Fruit fly (Drosophila melanogaster) whole organism, adult: ENCODE data around the gene CG3104.
A peak's percentile ranks its signal among the peaks of the same experiment; 100 is the strongest.

Experiments used
- CG11617 ChIP-seq: fragments of 200-800 bp; sonication (Bioruptor generic); optimal IDR thresholded peaks from 2 replicates; lab custom pipeline; 2017; ENCODE audit warnings: mild to moderate bottlenecking, missing biosample characterization, missing genetic modification reagents, missing genetic modification characterization
- CG12768 ChIP-seq: fragments of 200-800 bp; sonication (Bioruptor generic); optimal IDR thresholded peaks from 2 replicates; lab custom pipeline; 2017; ENCODE audit warnings: missing biosample characterization, missing genetic modification characterization, mild to moderate bottlenecking, moderate library complexity, missing genetic modification reagents
- CG14711 ChIP-seq: fragments of 200-800 bp; sonication (Bioruptor generic); optimal IDR thresholded peaks from 2 replicates; lab custom pipeline; 2018; ENCODE audit warnings: missing biosample characterization, mild to moderate bottlenecking, missing genetic modification characterization, moderate library complexity
- CG1620 ChIP-seq: fragments of 200-800 bp; sonication (Bioruptor generic); optimal IDR thresholded peaks from 2 replicates; lab custom pipeline; 2016; ENCODE audit warnings: missing biosample characterization, missing genetic modification characterization
- CG33017 ChIP-seq: fragments of 200-800 bp; sonication (Bioruptor generic); optimal IDR thresholded peaks from 2 replicates; lab custom pipeline; 2018; ENCODE audit warnings: missing biosample characterization, mild to moderate bottlenecking, missing genetic modification characterization, moderate library complexity
- CG5204 ChIP-seq: fragments of 200-800 bp; sonication (Bioruptor generic); optimal IDR thresholded peaks from 2 replicates; lab custom pipeline; 2016; ENCODE audit warnings: missing biosample characterization, missing genetic modification characterization
- CG7045 ChIP-seq: fragments of 200-800 bp; sonication (Bioruptor generic); optimal IDR thresholded peaks from 2 replicates; lab custom pipeline; 2017; ENCODE audit warnings: missing biosample characterization, mild to moderate bottlenecking, missing genetic modification characterization
- CG7101 ChIP-seq: fragments of 200-800 bp; sonication (Bioruptor generic); optimal IDR thresholded peaks from 2 replicates; lab custom pipeline; 2018; ENCODE audit warnings: missing biosample characterization, mild to moderate bottlenecking, missing genetic modification characterization, moderate library complexity
- Clk ChIP-seq: fragments of 200-800 bp; sonication (Bioruptor generic); optimal IDR thresholded peaks from 2 replicates; lab custom pipeline; 2017; ENCODE audit warnings: missing biosample characterization, missing genetic modification characterization
- Crg-1 ChIP-seq: fragments of 200-800 bp; sonication (Bioruptor generic); optimal IDR thresholded peaks from 2 replicates; lab custom pipeline; 2016; ENCODE audit warnings: missing biosample characterization, missing genetic modification characterization
- Hr96 ChIP-seq: fragments of 200-800 bp; sonication (Bioruptor generic); optimal IDR thresholded peaks from 2 replicates; lab custom pipeline; 2016; ENCODE audit warnings: missing biosample characterization, missing genetic modification characterization
- Mnt ChIP-seq: fragments of 200-800 bp; sonication (Bioruptor generic); optimal IDR thresholded peaks from 2 replicates; lab custom pipeline; 2016; ENCODE audit warnings: missing biosample characterization, mild to moderate bottlenecking, missing genetic modification characterization
- bab1 ChIP-seq: fragments of 200-800 bp; sonication (Bioruptor generic); optimal IDR thresholded peaks from 3 replicates; lab custom pipeline; 2019; ENCODE audit warnings: missing biosample characterization, mild to moderate bottlenecking, missing genetic modification characterization, moderate library complexity
- cic ChIP-seq: fragments of 200-800 bp; sonication (Bioruptor generic); optimal IDR thresholded peaks from 2 replicates; lab custom pipeline; 2017; ENCODE audit warnings: missing biosample characterization, mild to moderate bottlenecking, missing genetic modification characterization, moderate library complexity
- cnc ChIP-seq, 2 experiments: fragments of >200 bp; optimal IDR thresholded peaks; 2 replicates each; lab custom pipeline; 2017
- kay ChIP-seq: fragments of 200-800 bp; sonication (Bioruptor generic); peaks from one replicate; lab custom pipeline; 2016; ENCODE audit warnings: missing biosample characterization, missing genetic modification characterization, borderline replicate concordance
- ovo ChIP-seq: fragments of 200-800 bp; sonication (Bioruptor generic); optimal IDR thresholded peaks from 2 replicates; lab custom pipeline; 2016; ENCODE audit warnings: missing biosample characterization, missing genetic modification characterization
- pad ChIP-seq: fragments of 200-800 bp; sonication (Bioruptor generic); optimal IDR thresholded peaks from 3 replicates; lab custom pipeline; 2017; ENCODE audit warnings: missing biosample characterization, missing genetic modification characterization, mild to moderate bottlenecking, moderate library complexity, missing genetic modification reagents
- tj ChIP-seq: fragments of 200-800 bp; sonication (Bioruptor generic); optimal IDR thresholded peaks from 3 replicates; lab custom pipeline; 2017; ENCODE audit warnings: missing biosample characterization, mild to moderate bottlenecking, missing genetic modification characterization, moderate library complexity
- toe ChIP-seq: fragments of 200-800 bp; sonication (Bioruptor generic); optimal IDR thresholded peaks from 2 replicates; lab custom pipeline; 2016; ENCODE audit warnings: missing biosample characterization, missing genetic modification characterization

CG3104 gene

DNA sequence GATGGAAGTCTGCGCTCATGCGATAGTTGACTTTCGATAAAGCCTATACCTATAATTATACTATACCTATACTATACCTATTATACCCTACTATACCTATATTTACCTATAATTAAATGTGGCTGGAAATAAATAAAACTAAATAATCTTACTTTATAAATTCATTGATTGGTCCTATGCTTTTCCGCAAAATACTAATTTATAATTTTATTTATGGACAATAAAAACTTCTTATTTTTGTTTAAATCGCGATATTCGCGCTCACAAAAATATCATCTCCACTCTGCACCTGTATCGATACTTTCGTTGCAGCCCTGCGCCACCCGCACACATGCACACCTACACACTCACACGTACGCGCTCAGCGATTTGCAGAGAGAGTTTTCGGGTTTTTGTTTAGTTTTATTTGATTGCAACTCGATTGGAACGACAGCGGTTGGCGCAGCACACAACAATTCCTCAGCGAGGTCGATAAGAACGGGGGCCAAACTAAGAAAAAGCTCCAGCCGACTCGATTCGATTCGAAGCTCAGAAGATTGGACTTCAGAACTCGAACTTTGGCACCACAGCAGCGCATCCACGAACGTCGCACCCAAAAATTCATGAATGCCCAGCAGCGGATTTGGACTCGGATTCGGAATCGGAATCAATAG, 19.1 kb upstream of the CG3104 start, which contains the start of gene CG8814:
TSS of gene CG8814 (plus strand) at position 349 of the 653 bp plus-strand sequence.
- TF ChIP-seq cic (peak; percentile 63), pad (GFP tag; lab: Kevin White, UChicago) (peak; percentile 58), toe (GFP tag; lab: Kevin White, UChicago) (peak; percentile 88), Clk (peak; percentile 48), CG7101 (tag; lab: Kevin White, UChicago) (peak; percentile 62), kay (GFP tag; lab: Kevin White, UChicago) (peak; percentile 95), CG33017 (tag; lab: Kevin White, UChicago) (no peak), cnc (optimal IDR thresholded peaks at IDR 0.05; lab: Kevin White, UChicago) (no peak), bab1 (GFP tag; lab: Kevin White, UChicago) (peak; percentile 13), tj (GFP tag; lab: Kevin White, UChicago) (peak; percentile 63), CG11617 (GFP tag; lab: Kevin White, UChicago) (peak; percentile 84), CG5204 (GFP tag; lab: Kevin White, UChicago) (no peak), CG14711 (tag; lab: Kevin White, UChicago) (no peak), ovo (GFP tag; lab: Kevin White, UChicago) (peak; percentile 70), CG1620 (GFP tag; lab: Kevin White, UChicago) (peak; percentile 73), Crg-1 (GFP tag; lab: Kevin White, UChicago) (peak; percentile 68), Mnt (GFP tag; lab: Kevin White, UChicago) (peak; percentile 37), CG12768 (GFP tag; lab: Kevin White, UChicago) (peak; percentile 94), Hr96 (peak; percentile 63), CG7045 (GFP tag; lab: Kevin White, UChicago) (peak; percentile 47)

DNA sequence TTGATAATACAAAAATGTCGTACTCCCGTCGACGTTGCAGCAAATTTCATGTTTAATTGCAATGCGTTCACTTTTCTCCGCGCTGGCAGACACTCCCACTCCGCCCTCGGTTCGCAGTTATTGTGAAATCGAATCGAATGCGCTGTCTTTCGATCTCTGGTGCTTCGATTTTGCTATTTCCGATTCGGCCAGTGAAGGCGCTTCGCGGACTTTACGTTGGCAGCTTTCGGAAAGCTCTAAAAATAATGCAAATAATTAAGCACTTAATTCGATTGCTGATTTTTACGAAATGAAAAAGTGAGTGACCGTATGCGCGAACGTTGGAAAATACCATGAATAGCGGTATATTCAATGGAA, 18.6 kb upstream of the CG3104 start, which contains the start of gene Ifrd1:
TSS of gene Ifrd1 (minus strand) at position 305 of the 357 bp plus-strand sequence.
- TF ChIP-seq CG33017 (tag; lab: Kevin White, UChicago) (peak; percentile 20), ovo (GFP tag; lab: Kevin White, UChicago) (no peak), cnc (optimal IDR thresholded peaks at IDR 0.05; lab: Kevin White, UChicago) (no peak)

DNA sequence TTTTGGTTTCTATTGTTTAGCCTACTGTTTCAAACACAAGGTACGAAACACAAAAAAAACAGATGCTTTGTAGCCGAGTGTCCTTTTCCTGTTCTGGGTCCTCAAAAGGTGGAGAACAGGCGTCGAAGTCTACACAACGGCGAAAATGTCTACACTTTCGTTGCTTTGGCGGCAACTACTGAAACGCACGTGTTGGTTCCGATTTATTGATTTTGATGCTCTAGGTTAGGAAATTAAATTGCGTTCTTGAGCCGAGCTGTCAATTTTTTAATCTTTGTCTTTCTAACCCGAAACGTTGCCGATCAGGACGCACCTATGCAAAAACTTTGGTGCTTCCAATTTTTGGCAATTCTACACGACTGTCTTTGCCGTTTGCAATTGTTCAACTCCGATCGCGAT, 18.1 kb upstream of the CG3104 start:
- TF ChIP-seq Clk (no peak), cic (no peak), CG1620 (GFP tag; lab: Kevin White, UChicago) (no peak), kay (GFP tag; lab: Kevin White, UChicago) (peak; percentile 46), CG11617 (GFP tag; lab: Kevin White, UChicago) (no peak), pad (GFP tag; lab: Kevin White, UChicago) (no peak), CG12768 (GFP tag; lab: Kevin White, UChicago) (no peak), CG14711 (tag; lab: Kevin White, UChicago) (no peak), Crg-1 (GFP tag; lab: Kevin White, UChicago) (no peak), ovo (GFP tag; lab: Kevin White, UChicago) (no peak), tj (GFP tag; lab: Kevin White, UChicago) (no peak), CG7045 (GFP tag; lab: Kevin White, UChicago) (no peak), Mnt (GFP tag; lab: Kevin White, UChicago) (peak; percentile 83), Hr96 (no peak)

DNA sequence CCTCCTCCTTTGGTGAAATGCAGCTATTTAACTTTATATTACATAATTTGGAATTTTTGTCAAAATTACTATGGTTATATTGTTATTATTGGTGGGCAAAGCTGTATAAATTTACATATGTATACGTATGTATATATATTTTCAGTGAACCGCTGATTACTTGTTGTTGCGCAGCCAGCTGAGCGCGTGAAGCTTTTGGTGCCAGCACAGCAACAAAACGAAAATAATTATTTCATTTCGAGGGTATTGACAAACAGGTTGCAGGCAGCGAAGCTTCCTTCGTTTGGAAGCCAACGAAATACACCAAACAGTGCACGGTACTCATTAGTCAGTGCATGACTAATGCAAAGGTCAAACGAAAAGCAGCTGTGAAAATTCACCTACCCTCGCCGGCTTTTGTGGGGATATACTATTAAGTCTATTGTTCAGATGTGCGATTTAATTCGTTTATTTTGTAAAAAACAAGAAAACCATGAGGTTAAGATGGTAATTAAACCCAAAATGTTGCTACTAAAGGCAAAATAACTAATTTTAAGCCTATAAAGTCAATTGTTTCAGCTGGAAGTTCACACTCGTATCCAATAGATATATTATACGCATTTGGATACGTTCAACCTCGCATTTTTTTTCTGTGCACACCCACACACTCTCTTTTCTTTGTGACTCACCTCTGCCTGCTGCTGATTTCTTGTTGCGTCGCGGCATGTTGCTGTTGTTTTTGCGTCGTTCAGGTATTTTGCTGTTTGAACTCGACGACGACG, 17.6 kb upstream of the CG3104 start:
- TF ChIP-seq Clk (no peak), Crg-1 (GFP tag; lab: Kevin White, UChicago) (no peak), pad (GFP tag; lab: Kevin White, UChicago) (no peak), Hr96 (no peak), CG11617 (GFP tag; lab: Kevin White, UChicago) (peak; percentile 45), CG7101 (tag; lab: Kevin White, UChicago) (no peak), ovo (GFP tag; lab: Kevin White, UChicago) (no peak), CG7045 (GFP tag; lab: Kevin White, UChicago) (no peak), CG14711 (tag; lab: Kevin White, UChicago) (no peak), cnc (optimal IDR thresholded peaks at IDR 0.05; lab: Kevin White, UChicago) (no peak), kay (GFP tag; lab: Kevin White, UChicago) (peak; percentile 96), tj (GFP tag; lab: Kevin White, UChicago) (peak; percentile 16), bab1 (GFP tag; lab: Kevin White, UChicago) (no peak), CG12768 (GFP tag; lab: Kevin White, UChicago) (peak; percentile 15), toe (GFP tag; lab: Kevin White, UChicago) (no peak), cic (no peak), CG1620 (GFP tag; lab: Kevin White, UChicago) (no peak), Mnt (GFP tag; lab: Kevin White, UChicago) (no peak), CG33017 (tag; lab: Kevin White, UChicago) (peak; percentile 50), CG5204 (GFP tag; lab: Kevin White, UChicago) (no peak)

DNA sequence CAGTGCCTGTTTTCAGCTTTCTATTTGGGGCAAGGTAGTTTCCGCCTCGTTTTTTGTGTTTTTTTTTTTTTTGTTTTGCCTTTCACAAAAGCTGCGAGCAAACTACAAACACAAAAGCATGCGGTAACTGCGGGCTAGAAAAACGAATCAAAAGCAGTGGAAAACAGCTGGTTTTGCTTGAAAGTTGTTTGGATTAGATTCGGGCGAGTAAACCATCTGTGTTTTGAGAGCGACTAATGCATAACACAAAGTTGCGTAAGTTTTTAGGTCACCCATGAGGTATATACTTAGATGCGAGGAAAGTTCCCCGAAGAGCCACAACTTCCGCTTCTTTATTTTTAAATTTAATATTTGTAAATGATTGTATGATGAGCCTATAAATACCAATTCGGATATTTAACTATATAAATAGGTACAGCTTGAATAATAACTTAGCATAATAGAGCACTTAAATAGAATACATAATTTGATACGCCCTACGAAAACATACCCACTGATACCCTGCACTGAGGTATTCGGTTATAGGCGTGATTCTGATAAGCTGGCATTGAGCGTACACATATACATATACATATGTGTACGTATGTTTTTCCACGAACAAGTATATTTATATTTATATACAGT, 16.8 kb upstream of the CG3104 start:
- no peak for TF ChIP-seq CG14711 (tag; lab: Kevin White, UChicago)
- TF ChIP-seq Clk, result no peak
- no peak for TF ChIP-seq tj (GFP tag; lab: Kevin White, UChicago)
- no peak for TF ChIP-seq CG7101 (tag; lab: Kevin White, UChicago)
- TF ChIP-seq Mnt (GFP tag; lab: Kevin White, UChicago), result no peak
- TF ChIP-seq Hr96, result no peak
- no peak for TF ChIP-seq cnc (optimal IDR thresholded peaks at IDR 0.05; lab: Kevin White, UChicago)
- TF ChIP-seq cic, result no peak
